Worm (Caenorhabditis elegans) whole organism, L4 larva: ENCODE measurements around the gene ZC8.6.

ENCODE experiments used
- F26F4.8 ChIP-seq: fragments of 200-800 bp; sonication (Bioruptor generic); conservative IDR thresholded peaks from 2 replicates; pipeline ENCODE4 v1.3.6; 2022; ENCODE audit warnings: missing genetic modification characterization, missing compliant biosample characterization
- F37D6.2 ChIP-seq: sonication (generic microtip); optimal IDR thresholded peaks from 2 replicates; lab custom pipeline; 2016; ENCODE audit warnings: mild to moderate bottlenecking, missing genetic modification characterization, missing compliant biosample characterization
- F49E8.2 ChIP-seq: sonication (generic microtip); optimal IDR thresholded peaks from 2 replicates; lab custom pipeline; 2016; ENCODE audit warnings: missing compliant biosample characterization, mild to moderate bottlenecking, missing genetic modification characterization, borderline replicate concordance
- T20F7.1 ChIP-seq: fragments of 200-800 bp; sonication (Bioruptor generic); optimal IDR thresholded peaks from 2 replicates; lab custom pipeline; 2018; ENCODE audit warnings: mild to moderate bottlenecking, missing genetic modification characterization, missing compliant biosample characterization
- T26A8.4 ChIP-seq: fragments of 200-800 bp; sonication (Bioruptor generic); IDR thresholded peaks from 2 replicates; pipeline ENCODE4 v1.3.6; 2022; ENCODE audit warnings: missing genetic modification characterization, missing compliant biosample characterization
- Y48G9A.11 ChIP-seq: fragments of 200-800 bp; sonication (Bioruptor generic); IDR thresholded peaks from 2 replicates; pipeline ENCODE4 v1.3.6; 2022; ENCODE audit warnings: missing genetic modification reagents, missing genetic modification characterization, missing compliant biosample characterization
- Y5F2A.4 ChIP-seq: fragments of 200-800 bp; sonication (Bioruptor generic); optimal IDR thresholded peaks from 2 replicates; lab custom pipeline; 2018; ENCODE audit warnings: mild to moderate bottlenecking, missing genetic modification characterization, missing compliant biosample characterization
- ZK337.2 ChIP-seq: fragments of 200-800 bp; sonication (Bioruptor generic); IDR thresholded peaks from 2 replicates; pipeline ENCODE4 v1.3.6; 2022; ENCODE audit warnings: missing genetic modification reagents, missing genetic modification characterization, missing compliant biosample characterization
- ZK546.5 ChIP-seq, 2 experiments: sonication (generic microtip); optimal IDR thresholded peaks; 2 replicates each; lab custom pipeline; 2017; ENCODE audit warnings: missing biosample characterization in 2 of 2, missing genetic modification characterization in 2 of 2
- aha-1 ChIP-seq: fragments of 150-350 bp; peaks from one replicate; lab custom pipeline; 2014; ENCODE audit warnings: missing biosample characterization, missing genetic modification characterization
- arid-1 ChIP-seq: fragments of 200-800 bp; sonication (Bioruptor generic); conservative IDR thresholded peaks from 2 replicates; pipeline ENCODE4 v1.3.6; 2022; ENCODE audit warnings: missing genetic modification reagents, missing genetic modification characterization, missing compliant biosample characterization
- ceh-20 ChIP-seq: fragments of 200-800 bp; sonication (Bioruptor generic); IDR thresholded peaks from 2 replicates; pipeline ENCODE4 v1.3.6; 2022; ENCODE audit warnings: missing genetic modification reagents, missing genetic modification characterization, missing compliant biosample characterization
- ceh-32 ChIP-seq: sonication (generic microtip); optimal IDR thresholded peaks from 2 replicates; lab custom pipeline; 2016; ENCODE audit warnings: mild to moderate bottlenecking, missing genetic modification characterization, missing compliant biosample characterization; ENCODE audit not compliant: poor library complexity
- ceh-62 ChIP-seq: sonication (generic microtip); optimal IDR thresholded peaks from 2 replicates; lab custom pipeline; 2017; ENCODE audit warnings: missing biosample characterization, missing genetic modification characterization
- cey-2 ChIP-seq: sonication (generic microtip); optimal IDR thresholded peaks from 3 replicates; lab custom pipeline; 2017; ENCODE audit warnings: missing genetic modification characterization, mild to moderate bottlenecking, missing compliant biosample characterization, antibody characterized with exemption, borderline replicate concordance; ENCODE audit not compliant: insufficient read depth
- ctbp-1 ChIP-seq: fragments of 200-800 bp; sonication (Bioruptor generic); IDR thresholded peaks from 2 replicates; pipeline ENCODE4 v1.3.6; 2022; ENCODE audit warnings: missing genetic modification reagents, missing genetic modification characterization, missing compliant biosample characterization
- daf-16 ChIP-seq, 3 experiments: sonication (generic microtip); optimal IDR thresholded peaks; 2 replicates each; lab custom pipeline; 2016 to 2017; ENCODE audit warnings: missing genetic modification characterization in 3 of 3, missing genetic modification reagents in 3 of 3, mild to moderate bottlenecking in 2 of 3, missing compliant biosample characterization in 2 of 3, missing biosample characterization in 1 of 3, moderate library complexity in 1 of 3
- daf-19 ChIP-seq: fragments of 200-800 bp; sonication (Bioruptor generic); conservative IDR thresholded peaks from 2 replicates; pipeline ENCODE4 v1.3.6; 2022; ENCODE audit warnings: missing genetic modification characterization, missing compliant biosample characterization
- daf-8 ChIP-seq: fragments of 200-800 bp; sonication (Bioruptor generic); IDR thresholded peaks from 2 replicates; pipeline ENCODE4 v1.3.6; 2022; ENCODE audit warnings: missing genetic modification characterization, missing compliant biosample characterization
- dmd-6 ChIP-seq: fragments of 200-800 bp; sonication (Bioruptor generic); IDR thresholded peaks from 2 replicates; pipeline ENCODE4 v1.3.6; 2022; ENCODE audit warnings: missing genetic modification reagents, missing genetic modification characterization, missing compliant biosample characterization
- dmd-8 ChIP-seq: fragments of 200-800 bp; sonication (Bioruptor generic); IDR thresholded peaks from 2 replicates; pipeline ENCODE4 v1.3.6; 2022; ENCODE audit warnings: missing genetic modification characterization, missing compliant biosample characterization
- dmd-9 ChIP-seq: fragments of 200-800 bp; sonication (Bioruptor generic); IDR thresholded peaks from 2 replicates; pipeline ENCODE4 v1.3.6; 2022; ENCODE audit warnings: missing genetic modification reagents, missing genetic modification characterization, missing compliant biosample characterization
- dpl-1 ChIP-seq: fragments of 150-350 bp; optimal IDR thresholded peaks from 2 replicates; lab custom pipeline; 2014; ENCODE audit warnings: missing biosample characterization, missing genetic modification reagents, missing genetic modification characterization
- duxl-1 ChIP-seq: sonication (generic microtip); optimal IDR thresholded peaks from 2 replicates; lab custom pipeline; 2016; ENCODE audit warnings: mild to moderate bottlenecking, missing genetic modification characterization, moderate library complexity, missing compliant biosample characterization; ENCODE audit not compliant: poor library complexity
- dve-1 ChIP-seq: sonication (generic microtip); optimal IDR thresholded peaks from 2 replicates; lab custom pipeline; 2017; ENCODE audit warnings: antibody characterized with exemption, mild to moderate bottlenecking, missing genetic modification characterization, missing compliant biosample characterization; ENCODE audit not compliant: insufficient read depth
- gei-8 ChIP-seq: fragments of 200-800 bp; sonication (Bioruptor generic); optimal IDR thresholded peaks from 2 replicates; lab custom pipeline; 2018; ENCODE audit warnings: mild to moderate bottlenecking, missing genetic modification characterization, missing compliant biosample characterization
- hif-1 ChIP-seq, 2 experiments: sonication (generic microtip); optimal IDR thresholded peaks; 2 replicates each; lab custom pipeline; 2016 to 2017; ENCODE audit warnings: missing compliant biosample characterization in 2 of 2, missing genetic modification characterization in 2 of 2, missing genetic modification reagents in 2 of 2, missing genotype in 2 of 2, mild to moderate bottlenecking in 1 of 2
- hlh-30 ChIP-seq: sonication (generic microtip); optimal IDR thresholded peaks from 2 replicates; lab custom pipeline; 2017; ENCODE audit warnings: antibody characterized with exemption, mild to moderate bottlenecking, missing genetic modification characterization, missing compliant biosample characterization; ENCODE audit not compliant: insufficient read depth
- hmg-1.1 ChIP-seq: fragments of 200-800 bp; sonication (Bioruptor generic); IDR thresholded peaks from 2 replicates; pipeline ENCODE4 v1.3.6; 2022; ENCODE audit warnings: missing genetic modification reagents, missing genetic modification characterization, missing compliant biosample characterization
- jun-1 ChIP-seq: fragments of 150-350 bp; optimal IDR thresholded peaks from 2 replicates; lab custom pipeline; 2014; ENCODE audit warnings: missing biosample characterization, missing genetic modification reagents, missing genetic modification characterization
- lim-7 ChIP-seq: fragments of 200-800 bp; sonication (Bioruptor generic); IDR thresholded peaks from 2 replicates; pipeline ENCODE4 v1.3.6; 2022; ENCODE audit warnings: missing genetic modification characterization, missing compliant biosample characterization
- lin-1 ChIP-seq: fragments of 200-800 bp; sonication (Bioruptor generic); IDR thresholded peaks from 2 replicates; pipeline ENCODE4 v1.3.6; 2022; ENCODE audit warnings: missing genetic modification reagents, missing genetic modification characterization, missing compliant biosample characterization
- lin-29 ChIP-seq: fragments of 200-800 bp; sonication (Bioruptor generic); IDR thresholded peaks from 2 replicates; pipeline ENCODE4 v1.3.6; 2022; ENCODE audit warnings: missing genetic modification reagents, missing genetic modification characterization, missing compliant biosample characterization
- lin-38 ChIP-seq: fragments of 200-800 bp; sonication (Bioruptor generic); IDR thresholded peaks from 2 replicates; pipeline ENCODE4 v1.3.6; 2022; ENCODE audit warnings: missing genetic modification reagents, missing genetic modification characterization, missing compliant biosample characterization
- lsy-2 ChIP-seq, 2 experiments: fragments of 150-350 bp in 1 of 2; sonication (generic microtip) in 1 of 2; optimal IDR thresholded peaks; 2 replicates each; lab custom pipeline; 2014 to 2017; ENCODE audit warnings: missing biosample characterization in 2 of 2, missing genetic modification characterization in 2 of 2
- mxl-2 ChIP-seq: fragments of 200-800 bp; sonication (Bioruptor generic); conservative IDR thresholded peaks from 2 replicates; pipeline ENCODE4 v1.3.6; 2022; ENCODE audit warnings: missing genetic modification reagents, missing genetic modification characterization, missing compliant biosample characterization
- mxl-3 ChIP-seq: fragments of 200-800 bp; sonication (Bioruptor generic); optimal IDR thresholded peaks from 2 replicates; lab custom pipeline; 2018; ENCODE audit warnings: mild to moderate bottlenecking, missing genetic modification characterization, missing compliant biosample characterization
- nhr-11 ChIP-seq: fragments of 150-350 bp; optimal IDR thresholded peaks from 2 replicates; lab custom pipeline; 2014; ENCODE audit warnings: missing biosample characterization, missing genetic modification characterization
- nhr-237 ChIP-seq: sonication (generic microtip); optimal IDR thresholded peaks from 2 replicates; lab custom pipeline; 2017; ENCODE audit warnings: missing biosample characterization, missing genetic modification characterization
- nhr-41 ChIP-seq: fragments of 200-800 bp; sonication (Bioruptor generic); IDR thresholded peaks from 2 replicates; pipeline ENCODE4 v1.3.6; 2022; ENCODE audit warnings: missing genetic modification reagents, missing genetic modification characterization, missing compliant biosample characterization
- nhr-42 ChIP-seq: fragments of 200-800 bp; sonication (Bioruptor generic); IDR thresholded peaks from 2 replicates; pipeline ENCODE4 v1.3.6; 2022; ENCODE audit warnings: missing genetic modification characterization, missing compliant biosample characterization
- nhr-77 ChIP-seq: fragments of 150-350 bp; optimal IDR thresholded peaks from 2 replicates; lab custom pipeline; 2014; ENCODE audit warnings: missing biosample characterization, missing genetic modification characterization
- php-3 ChIP-seq: fragments of 200-800 bp; sonication (Bioruptor generic); IDR thresholded peaks from 2 replicates; pipeline ENCODE4 v1.3.6; 2022; ENCODE audit warnings: missing genetic modification reagents, missing genetic modification characterization, missing compliant biosample characterization
- rbr-2 ChIP-seq: sonication (generic microtip); optimal IDR thresholded peaks from 2 replicates; lab custom pipeline; 2016; ENCODE audit warnings: missing genotype, missing genetic modification characterization, missing compliant biosample characterization
- saeg-2 ChIP-seq: fragments of 200-800 bp; sonication (Bioruptor generic); IDR thresholded peaks from 2 replicates; pipeline ENCODE4 v1.3.6; 2022; ENCODE audit warnings: missing genetic modification reagents, missing genetic modification characterization, missing compliant biosample characterization
- set-16 ChIP-seq: fragments of 200-800 bp; sonication (Bioruptor generic); IDR thresholded peaks from 2 replicates; pipeline ENCODE4 v1.3.6; 2022; ENCODE audit warnings: missing genetic modification reagents, missing genetic modification characterization, missing compliant biosample characterization
- spr-1 ChIP-seq: sonication (generic microtip); optimal IDR thresholded peaks from 2 replicates; lab custom pipeline; 2016; ENCODE audit warnings: mild to moderate bottlenecking, missing genetic modification characterization, missing compliant biosample characterization
- tra-1 ChIP-seq: fragments of 200-800 bp; sonication (Bioruptor generic); IDR thresholded peaks from 2 replicates; pipeline ENCODE4 v1.3.6; 2022; ENCODE audit warnings: missing genetic modification reagents, missing genetic modification characterization, missing compliant biosample characterization
- unc-39 ChIP-seq: sonication (generic microtip); optimal IDR thresholded peaks from 2 replicates; lab custom pipeline; 2017; ENCODE audit warnings: missing biosample characterization, missing genetic modification characterization

Gene ZC8.6

DNA sequence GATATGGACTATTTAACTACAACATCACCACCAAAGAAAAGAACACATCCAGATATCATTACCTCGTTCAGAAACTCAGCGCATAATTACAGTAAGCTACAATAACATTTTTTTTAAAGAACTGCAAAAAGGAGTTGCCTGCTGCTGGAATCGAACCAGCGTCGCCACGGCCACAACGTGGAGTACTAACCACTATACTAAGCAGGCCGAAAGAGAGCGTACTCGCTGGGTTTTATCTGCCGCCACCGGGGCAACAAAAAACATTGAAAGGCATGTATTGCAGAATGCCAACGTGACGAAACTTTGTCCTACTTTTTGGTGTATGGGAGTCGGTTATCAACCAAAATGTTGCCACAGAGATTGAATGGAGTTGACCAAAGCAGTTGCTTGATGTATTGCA is 25.3 kb upstream of the ZC8.6 start (continued):
- TF ChIP-seq dmd-8 (GFP tag; lab: Robert Waterston, UW): peak; percentile 86
- peak; percentile 82 for TF ChIP-seq duxl-1 (tag; lab: Kevin White, UChicago)
- TF ChIP-seq mxl-3 (GFP tag; lab: Kevin White, UChicago): peak; percentile 54
- TF ChIP-seq F49E8.2: no peak
- TF ChIP-seq lin-29 (GFP tag; lab: Robert Waterston, UW): no peak
- TF ChIP-seq daf-8: no peak
- no peak for TF ChIP-seq aha-1 (tag; lab: Kevin White, UChicago)
- TF ChIP-seq dpl-1: peak; percentile 3
- no peak for TF ChIP-seq ZK546.5 (tag; optimal IDR thresholded peaks at IDR 0.05; lab: Kevin White, UChicago)
- no peak for TF ChIP-seq mxl-2 (GFP tag; lab: Robert Waterston, UW)
- TF ChIP-seq rbr-2 (tag; lab: Kevin White, UChicago): peak; percentile 28
- TF ChIP-seq hmg-1.1 (GFP tag; lab: Robert Waterston, UW): peak; percentile 86
- TF ChIP-seq gei-8 (GFP tag; lab: Kevin White, UChicago): peak; percentile 14
- peak; percentile 68; the same call in 1 of the 2 replicates for TF ChIP-seq saeg-2 (GFP tag; lab: Robert Waterston, UW)
- TF ChIP-seq daf-16 (GFP tag; optimal IDR thresholded peaks at IDR 0.05; lab: Kevin White, UChicago): peak in 1 of 2 experiments; percentile 46
- TF ChIP-seq daf-16 (tag; optimal IDR thresholded peaks at IDR 0.05; lab: Kevin White, UChicago): no peak
- peak; percentile 17 for TF ChIP-seq spr-1
- peak; percentile 45 for TF ChIP-seq hlh-30
- TF ChIP-seq nhr-77 (tag; lab: Kevin White, UChicago): peak; percentile 33
- peak; percentile 65 for TF ChIP-seq dmd-6
- TF ChIP-seq tra-1 (GFP tag; lab: Robert Waterston, UW): peak; percentile 82
- peak in 1 of 2 experiments; percentile 59 for TF ChIP-seq lsy-2 (tag; optimal IDR thresholded peaks at IDR 0.05; lab: Kevin White, UChicago)
- peak; percentile 65; the same call in 1 of the 2 replicates for TF ChIP-seq nhr-42
- TF ChIP-seq Y48G9A.11 (GFP tag; lab: Robert Waterston, UW): no peak; the same call in 1 of the 2 replicates
- TF ChIP-seq lim-7 (GFP tag; lab: Robert Waterston, UW): peak; percentile 87
- TF ChIP-seq ceh-62 (tag; lab: Kevin White, UChicago): no peak
- peak; percentile 79 for TF ChIP-seq ctbp-1 (GFP tag; lab: Robert Waterston, UW)
- no peak for TF ChIP-seq ceh-32
- TF ChIP-seq lin-1 (GFP tag; lab: Robert Waterston, UW): peak; percentile 70
- TF ChIP-seq nhr-41 (GFP tag; lab: Robert Waterston, UW): 0 out of 2 replicates have a peak, but pooled peaks have one; percentile 51
- TF ChIP-seq nhr-237: no peak
- no peak for TF ChIP-seq unc-39
- peak; percentile 61 for TF ChIP-seq ZK337.2 (GFP tag; lab: Robert Waterston, UW)
- TF ChIP-seq hif-1 (tag; optimal IDR thresholded peaks at IDR 0.05; lab: Kevin White, UChicago): peak in 1 of 2 experiments; percentile 36
- TF ChIP-seq cey-2: no peak
- peak; percentile 56 for TF ChIP-seq nhr-11
- peak; percentile 72; the same call in 1 of the 2 replicates for TF ChIP-seq ceh-20 (GFP tag; lab: Robert Waterston, UW)
- TF ChIP-seq Y5F2A.4 (GFP tag; lab: Kevin White, UChicago): no peak
- peak; percentile 78 for TF ChIP-seq T26A8.4 (GFP tag; lab: Robert Waterston, UW)
- TF ChIP-seq jun-1 (tag; lab: Kevin White, UChicago): no peak
- peak; percentile 89 for TF ChIP-seq arid-1 (GFP tag; lab: Robert Waterston, UW)
- 0 out of 2 replicates have a peak, but pooled peaks have one; percentile 42 for TF ChIP-seq dmd-9 (GFP tag; lab: Robert Waterston, UW)
- TF ChIP-seq T20F7.1 (GFP tag; lab: Kevin White, UChicago): peak; percentile 53
- TF ChIP-seq set-16 (GFP tag; lab: Robert Waterston, UW): no peak
- no peak for TF ChIP-seq lin-38
- peak; percentile 58; the same call in 1 of the 2 replicates for TF ChIP-seq F26F4.8
- peak; percentile 88 for TF ChIP-seq daf-19 (GFP tag; lab: Robert Waterston, UW)
- peak; percentile 73; the same call in 1 of the 2 replicates for TF ChIP-seq php-3 (GFP tag; lab: Robert Waterston, UW)
- peak; percentile 35 for TF ChIP-seq F37D6.2 (tag; lab: Kevin White, UChicago)
- peak; percentile 79 for TF ChIP-seq dve-1 (tag; lab: Kevin White, UChicago)
